Worm (Caenorhabditis elegans) whole organism, mixed stage, embryonic: ENCODE measurements around the gene srbc-19.

Source experiments
- bed-3 ChIP-seq: fragments of 200-800 bp; sonication (Bioruptor generic); optimal IDR thresholded peaks from 3 replicates; lab custom pipeline; 2018; ENCODE audit warnings: mild to moderate bottlenecking, missing genetic modification characterization, moderate library complexity, missing compliant biosample characterization
- blmp-1 ChIP-seq: fragments of 150-350 bp; optimal IDR thresholded peaks from 2 replicates; lab custom pipeline; 2014; ENCODE audit warnings: missing biosample characterization, missing genetic modification characterization
- ceh-39 ChIP-seq: fragments of 150-350 bp; optimal IDR thresholded peaks from 2 replicates; lab custom pipeline; 2014; ENCODE audit warnings: missing biosample characterization, missing genetic modification characterization
- ceh-43 ChIP-seq: fragments of 200-800 bp; sonication (Bioruptor generic); optimal IDR thresholded peaks from 2 replicates; lab custom pipeline; 2018; ENCODE audit warnings: mild to moderate bottlenecking, missing genetic modification characterization, moderate library complexity, missing compliant biosample characterization
- ceh-83 ChIP-seq: fragments of 200-800 bp; sonication (Bioruptor generic); optimal IDR thresholded peaks from 2 replicates; lab custom pipeline; 2018; ENCODE audit warnings: mild to moderate bottlenecking, missing genetic modification characterization, missing compliant biosample characterization
- ces-1 ChIP-seq: fragments of 150-350 bp; optimal IDR thresholded peaks from 2 replicates; lab custom pipeline; 2014; ENCODE audit warnings: missing biosample characterization, missing genetic modification reagents, missing genetic modification characterization
- cnd-1 ChIP-seq: fragments of 200-800 bp; sonication (Bioruptor generic); optimal IDR thresholded peaks from 2 replicates; lab custom pipeline; 2018; ENCODE audit warnings: mild to moderate bottlenecking, missing genetic modification characterization, missing compliant biosample characterization
- drap-1 ChIP-seq: fragments of 200-800 bp; sonication (Bioruptor generic); optimal IDR thresholded peaks from 3 replicates; lab custom pipeline; 2018; ENCODE audit warnings: mild to moderate bottlenecking, missing genetic modification characterization, missing compliant biosample characterization
- elt-1 ChIP-seq: sonication (generic microtip); optimal IDR thresholded peaks from 2 replicates; lab custom pipeline; 2017; ENCODE audit warnings: missing genetic modification characterization, mild to moderate bottlenecking, missing compliant biosample characterization, antibody characterized with exemption, moderate library complexity, borderline replicate concordance; ENCODE audit not compliant: insufficient read depth
- elt-3 ChIP-seq: fragments of 150-350 bp; optimal IDR thresholded peaks from 2 replicates; lab custom pipeline; 2014; ENCODE audit warnings: missing biosample characterization, missing genetic modification characterization
- flh-1 ChIP-seq: fragments of 200-800 bp; sonication (Bioruptor generic); optimal IDR thresholded peaks from 2 replicates; lab custom pipeline; 2018; ENCODE audit warnings: mild to moderate bottlenecking, missing genetic modification characterization, moderate library complexity, missing compliant biosample characterization
- ham-2 ChIP-seq: fragments of 200-800 bp; sonication (Bioruptor generic); optimal IDR thresholded peaks from 2 replicates; lab custom pipeline; 2018; ENCODE audit warnings: mild to moderate bottlenecking, missing genetic modification characterization, missing compliant biosample characterization
- hlh-1 ChIP-seq: fragments of 150-350 bp; optimal IDR thresholded peaks from 2 replicates; lab custom pipeline; 2014; ENCODE audit warnings: missing biosample characterization, missing genetic modification reagents, missing genetic modification characterization
- lin-13 ChIP-seq: fragments of 150-350 bp; optimal IDR thresholded peaks from 2 replicates; lab custom pipeline; 2014; ENCODE audit warnings: missing biosample characterization, missing genetic modification characterization
- lsy-2 ChIP-seq: fragments of 150-350 bp; optimal IDR thresholded peaks from 2 replicates; lab custom pipeline; 2014; ENCODE audit warnings: missing biosample characterization, missing genetic modification characterization
- mab-5 ChIP-seq: fragments of 150-350 bp; optimal IDR thresholded peaks from 2 replicates; lab custom pipeline; 2014; ENCODE audit warnings: missing biosample characterization, missing genetic modification characterization
- mls-2 ChIP-seq: sonication (generic microtip); optimal IDR thresholded peaks from 2 replicates; lab custom pipeline; 2016; ENCODE audit warnings: mild to moderate bottlenecking, missing genetic modification characterization, moderate library complexity, missing compliant biosample characterization
- nhr-12 ChIP-seq: fragments of 150-350 bp; optimal IDR thresholded peaks from 2 replicates; lab custom pipeline; 2014; ENCODE audit warnings: missing biosample characterization, missing genetic modification characterization
- nhr-2 ChIP-seq: fragments of 150-350 bp; optimal IDR thresholded peaks from 2 replicates; lab custom pipeline; 2014; ENCODE audit warnings: missing biosample characterization, missing genetic modification characterization
- nhr-237 ChIP-seq: fragments of 150-350 bp; optimal IDR thresholded peaks from 2 replicates; lab custom pipeline; 2014; ENCODE audit warnings: missing biosample characterization, missing genetic modification characterization
- nhr-28 ChIP-seq: fragments of 150-350 bp; optimal IDR thresholded peaks from 2 replicates; lab custom pipeline; 2014; ENCODE audit warnings: missing biosample characterization, missing genetic modification characterization
- nhr-76 ChIP-seq: sonication (generic microtip); optimal IDR thresholded peaks from 2 replicates; lab custom pipeline; 2017; ENCODE audit warnings: missing biosample characterization, missing genetic modification characterization
- pha-4 ChIP-seq: fragments of 150-350 bp; optimal IDR thresholded peaks from 2 replicates; lab custom pipeline; 2018; ENCODE audit warnings: missing biosample characterization, missing genetic modification reagents, missing genetic modification characterization
- sem-2 ChIP-seq: fragments of 200-800 bp; sonication (Bioruptor generic); optimal IDR thresholded peaks from 2 replicates; lab custom pipeline; 2018; ENCODE audit warnings: mild to moderate bottlenecking, missing genetic modification characterization, missing compliant biosample characterization
- snpc-4 ChIP-seq: fragments of 150-350 bp; optimal IDR thresholded peaks from 2 replicates; lab custom pipeline; 2014; ENCODE audit warnings: missing biosample characterization, missing genetic modification characterization
- sptf-1 ChIP-seq: sonication (generic microtip); optimal IDR thresholded peaks from 2 replicates; lab custom pipeline; 2017; ENCODE audit warnings: mild to moderate bottlenecking, missing genetic modification characterization, moderate library complexity, missing compliant biosample characterization
- tbx-8 ChIP-seq: fragments of 200-800 bp; sonication (Bioruptor generic); optimal IDR thresholded peaks from 2 replicates; lab custom pipeline; 2018; ENCODE audit warnings: mild to moderate bottlenecking, missing genetic modification characterization, moderate library complexity, missing compliant biosample characterization
- unc-120 ChIP-seq: sonication (generic microtip); optimal IDR thresholded peaks from 2 replicates; lab custom pipeline; 2017; ENCODE audit warnings: missing genetic modification characterization, missing compliant biosample characterization; ENCODE audit not compliant: poor library complexity, severe bottlenecking
- unc-39 ChIP-seq: fragments of 150-350 bp; optimal IDR thresholded peaks from 2 replicates; lab custom pipeline; 2014; ENCODE audit warnings: missing biosample characterization, missing genetic modification characterization
- unc-62 ChIP-seq: fragments of 150-350 bp; optimal IDR thresholded peaks from 2 replicates; lab custom pipeline; 2014; ENCODE audit warnings: missing biosample characterization, missing genetic modification reagents, missing genetic modification characterization
- ztf-11 ChIP-seq: fragments of 150-350 bp; optimal IDR thresholded peaks from 2 replicates; lab custom pipeline; 2014; ENCODE audit warnings: missing biosample characterization, missing genetic modification characterization

The srbc-19 gene

DNA sequence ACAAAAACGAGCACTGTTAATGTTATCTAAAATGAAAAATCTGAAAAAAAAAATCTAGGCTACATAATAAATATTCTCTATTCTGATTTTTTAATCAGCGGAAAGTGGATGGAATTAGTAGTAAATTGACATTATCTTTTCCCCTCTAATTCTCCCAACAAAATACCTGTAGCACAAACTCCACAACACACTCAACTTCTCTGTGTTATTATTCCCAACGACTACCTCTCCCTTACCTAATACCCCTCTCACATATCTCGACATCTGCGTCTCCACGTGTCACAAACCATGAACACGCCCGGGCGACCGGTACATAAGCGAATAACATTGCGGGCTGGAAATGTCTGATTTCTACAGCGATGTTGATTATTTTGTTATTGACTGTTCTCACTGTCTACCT, 16.6 kb upstream of the srbc-19 start, which contains the start of gene cyp-33C2:
TSS of gene cyp-33C2 (plus strand) at position 327 of the 400 bp plus-strand sequence.
- TF ChIP-seq lsy-2 (tag; lab: Kevin White, UChicago) (no peak), lin-13 (tag; lab: Kevin White, UChicago) (no peak), nhr-28 (tag; lab: Kevin White, UChicago) (no peak), unc-120 (no peak), unc-62 (GFP tag; lab: Kevin White, UChicago) (no peak), sem-2 (GFP tag; lab: Kevin White, UChicago) (no peak), bed-3 (GFP tag; lab: Kevin White, UChicago) (no peak), sptf-1 (tag; lab: Kevin White, UChicago) (no peak), tbx-8 (no peak), mls-2 (tag; lab: Kevin White, UChicago) (no peak), flh-1 (GFP tag; lab: Kevin White, UChicago) (no peak), blmp-1 (tag; lab: Kevin White, UChicago) (no peak), cnd-1 (tag; lab: Kevin White, UChicago) (no peak), nhr-12 (no peak), nhr-237 (no peak), ces-1 (GFP tag; lab: Kevin White, UChicago) (no peak)

DNA sequence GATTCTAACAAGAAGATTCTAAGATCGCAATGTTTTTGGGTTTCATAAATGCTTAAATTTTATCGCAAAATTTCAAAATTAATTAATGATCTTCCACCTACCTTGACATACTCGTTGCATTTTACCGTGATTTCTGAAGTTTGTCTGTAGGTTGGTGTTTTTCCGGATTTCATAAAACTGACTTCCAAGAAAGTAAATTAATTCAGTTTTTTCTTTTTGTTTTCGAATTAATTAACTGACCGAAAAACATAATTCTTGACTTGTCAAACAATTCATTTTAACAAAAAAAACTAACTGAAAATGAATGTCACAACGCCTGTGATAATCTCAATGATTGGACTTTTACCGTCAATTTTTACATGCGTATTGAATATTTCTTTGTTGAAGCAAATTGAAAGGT, 15.2 kb upstream of the srbc-19 start, which contains the start of gene srbc-16:
TSS of gene srbc-16 (plus strand) at position 301 of the 400 bp plus-strand sequence.
- TF ChIP-seq nhr-237 (no peak), drap-1 (GFP tag; lab: Kevin White, UChicago) (no peak), nhr-12 (no peak), nhr-76 (no peak), ztf-11 (tag; lab: Kevin White, UChicago) (no peak), cnd-1 (tag; lab: Kevin White, UChicago) (no peak), elt-1 (tag; lab: Kevin White, UChicago) (no peak), nhr-2 (tag; lab: Kevin White, UChicago) (no peak), ces-1 (GFP tag; lab: Kevin White, UChicago) (no peak)

DNA sequence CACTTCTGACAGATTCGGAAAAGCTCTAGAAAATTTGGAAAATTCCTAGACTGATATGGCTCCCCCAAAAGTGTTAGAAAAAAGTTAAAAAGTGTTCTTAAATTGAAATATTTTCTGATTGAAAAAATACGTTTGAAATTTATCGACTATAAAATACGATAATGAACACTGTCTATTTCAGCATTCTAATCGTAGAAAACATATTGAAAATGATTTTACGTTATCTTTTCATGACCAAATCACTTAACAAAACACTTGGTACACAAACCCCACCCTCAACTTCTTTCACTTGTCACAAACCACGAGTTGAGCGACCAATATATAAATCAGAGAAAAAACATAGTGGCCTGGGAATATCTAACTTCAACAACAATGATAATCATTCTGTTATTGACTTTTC, 12.6 kb upstream of the srbc-19 start, which contains the start of gene cyp-33C1:
TSS of gene cyp-33C1 (plus strand) at position 301 of the 400 bp plus-strand sequence.
- TF ChIP-seq mls-2 (tag; lab: Kevin White, UChicago) (no peak), unc-39 (no peak), unc-120 (no peak), nhr-2 (tag; lab: Kevin White, UChicago) (no peak), hlh-1 (no peak), snpc-4 (tag; lab: Kevin White, UChicago) (no peak), ztf-11 (tag; lab: Kevin White, UChicago) (no peak), unc-62 (GFP tag; lab: Kevin White, UChicago) (no peak), ceh-39 (tag; lab: Kevin White, UChicago) (no peak), lsy-2 (tag; lab: Kevin White, UChicago) (no peak), ceh-43 (no peak), pha-4 (tag; lab: Kevin White, UChicago) (no peak), sptf-1 (tag; lab: Kevin White, UChicago) (no peak), elt-3 (tag; lab: Kevin White, UChicago) (no peak), ham-2 (GFP tag; lab: Kevin White, UChicago) (no peak), elt-1 (tag; lab: Kevin White, UChicago) (no peak), cnd-1 (tag; lab: Kevin White, UChicago) (no peak), ceh-83 (GFP tag; lab: Kevin White, UChicago) (no peak)

DNA sequence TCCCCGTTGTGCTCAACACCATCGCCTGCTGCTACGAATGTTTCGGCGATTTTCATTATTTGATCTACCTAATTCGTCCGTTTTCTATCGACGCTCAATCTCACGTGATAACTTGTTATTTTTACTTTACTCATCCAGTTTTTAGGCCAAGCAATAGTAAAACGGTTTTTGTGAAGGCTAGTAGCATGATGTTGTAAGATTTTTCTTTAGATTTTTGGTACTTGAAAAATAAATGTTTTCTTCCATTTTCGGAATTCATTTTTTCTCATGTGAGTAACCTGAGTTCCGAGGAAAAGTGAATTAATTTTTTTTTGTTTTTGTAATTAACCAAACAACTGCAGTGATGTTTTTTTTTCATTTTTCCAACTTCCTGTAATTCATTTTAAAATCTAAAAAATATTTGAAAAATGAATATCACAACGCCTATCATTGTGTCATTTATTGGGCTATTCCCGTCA, 10.8 kb upstream of the srbc-19 start, which contains the start of gene srbc-17:
TSS of gene srbc-17 (plus strand) at position 408 of the 458 bp plus-strand sequence.
- no peak for TF ChIP-seq blmp-1 (tag; lab: Kevin White, UChicago)
- TF ChIP-seq tbx-8 = no peak
- no peak for TF ChIP-seq lsy-2 (tag; lab: Kevin White, UChicago)
- TF ChIP-seq pha-4 (tag; lab: Kevin White, UChicago) = no peak
- no peak for TF ChIP-seq sem-2 (GFP tag; lab: Kevin White, UChicago)
- TF ChIP-seq nhr-28 (tag; lab: Kevin White, UChicago) = no peak
- no peak for TF ChIP-seq snpc-4 (tag; lab: Kevin White, UChicago)
- no peak for TF ChIP-seq nhr-2 (tag; lab: Kevin White, UChicago)
- TF ChIP-seq mab-5 = no peak
- TF ChIP-seq bed-3 (GFP tag; lab: Kevin White, UChicago) = no peak
- no peak for TF ChIP-seq nhr-76
- no peak for TF ChIP-seq ztf-11 (tag; lab: Kevin White, UChicago)
- TF ChIP-seq sptf-1 (tag; lab: Kevin White, UChicago) = no peak
- no peak for TF ChIP-seq cnd-1 (tag; lab: Kevin White, UChicago)
- no peak for TF ChIP-seq unc-62 (GFP tag; lab: Kevin White, UChicago)
